Worm (Caenorhabditis elegans) whole organism, mixed stage, embryonic: ENCODE results near the gene F14D12.1.

Source experiments
- bed-3 ChIP-seq: fragments of 200-800 bp; sonication (Bioruptor generic); optimal IDR thresholded peaks from 3 replicates; lab custom pipeline; 2018; ENCODE audit warnings: mild to moderate bottlenecking, missing genetic modification characterization, moderate library complexity, missing compliant biosample characterization
- blmp-1 ChIP-seq: fragments of 150-350 bp; optimal IDR thresholded peaks from 2 replicates; lab custom pipeline; 2014; ENCODE audit warnings: missing biosample characterization, missing genetic modification characterization
- ceh-39 ChIP-seq: fragments of 150-350 bp; optimal IDR thresholded peaks from 2 replicates; lab custom pipeline; 2014; ENCODE audit warnings: missing biosample characterization, missing genetic modification characterization
- ceh-43 ChIP-seq: fragments of 200-800 bp; sonication (Bioruptor generic); optimal IDR thresholded peaks from 2 replicates; lab custom pipeline; 2018; ENCODE audit warnings: mild to moderate bottlenecking, missing genetic modification characterization, moderate library complexity, missing compliant biosample characterization
- ceh-83 ChIP-seq: fragments of 200-800 bp; sonication (Bioruptor generic); optimal IDR thresholded peaks from 2 replicates; lab custom pipeline; 2018; ENCODE audit warnings: mild to moderate bottlenecking, missing genetic modification characterization, missing compliant biosample characterization
- ces-1 ChIP-seq: fragments of 150-350 bp; optimal IDR thresholded peaks from 2 replicates; lab custom pipeline; 2014; ENCODE audit warnings: missing biosample characterization, missing genetic modification reagents, missing genetic modification characterization
- cnd-1 ChIP-seq: fragments of 200-800 bp; sonication (Bioruptor generic); optimal IDR thresholded peaks from 2 replicates; lab custom pipeline; 2018; ENCODE audit warnings: mild to moderate bottlenecking, missing genetic modification characterization, missing compliant biosample characterization
- drap-1 ChIP-seq: fragments of 200-800 bp; sonication (Bioruptor generic); optimal IDR thresholded peaks from 3 replicates; lab custom pipeline; 2018; ENCODE audit warnings: mild to moderate bottlenecking, missing genetic modification characterization, missing compliant biosample characterization
- elt-1 ChIP-seq: sonication (generic microtip); optimal IDR thresholded peaks from 2 replicates; lab custom pipeline; 2017; ENCODE audit warnings: missing genetic modification characterization, mild to moderate bottlenecking, missing compliant biosample characterization, antibody characterized with exemption, moderate library complexity, borderline replicate concordance; ENCODE audit not compliant: insufficient read depth
- elt-3 ChIP-seq: fragments of 150-350 bp; optimal IDR thresholded peaks from 2 replicates; lab custom pipeline; 2014; ENCODE audit warnings: missing biosample characterization, missing genetic modification characterization
- flh-1 ChIP-seq: fragments of 200-800 bp; sonication (Bioruptor generic); optimal IDR thresholded peaks from 2 replicates; lab custom pipeline; 2018; ENCODE audit warnings: mild to moderate bottlenecking, missing genetic modification characterization, moderate library complexity, missing compliant biosample characterization
- ham-2 ChIP-seq: fragments of 200-800 bp; sonication (Bioruptor generic); optimal IDR thresholded peaks from 2 replicates; lab custom pipeline; 2018; ENCODE audit warnings: mild to moderate bottlenecking, missing genetic modification characterization, missing compliant biosample characterization
- hlh-1 ChIP-seq: fragments of 150-350 bp; optimal IDR thresholded peaks from 2 replicates; lab custom pipeline; 2014; ENCODE audit warnings: missing biosample characterization, missing genetic modification reagents, missing genetic modification characterization
- lin-13 ChIP-seq: fragments of 150-350 bp; optimal IDR thresholded peaks from 2 replicates; lab custom pipeline; 2014; ENCODE audit warnings: missing biosample characterization, missing genetic modification characterization
- lsy-2 ChIP-seq: fragments of 150-350 bp; optimal IDR thresholded peaks from 2 replicates; lab custom pipeline; 2014; ENCODE audit warnings: missing biosample characterization, missing genetic modification characterization
- mep-1 ChIP-seq: fragments of 150-350 bp; optimal IDR thresholded peaks from 2 replicates; lab custom pipeline; 2017; ENCODE audit warnings: missing biosample characterization, missing genetic modification reagents, missing genetic modification characterization, inconsistent platforms
- mls-2 ChIP-seq: sonication (generic microtip); optimal IDR thresholded peaks from 2 replicates; lab custom pipeline; 2016; ENCODE audit warnings: mild to moderate bottlenecking, missing genetic modification characterization, moderate library complexity, missing compliant biosample characterization
- nhr-12 ChIP-seq: fragments of 150-350 bp; optimal IDR thresholded peaks from 2 replicates; lab custom pipeline; 2014; ENCODE audit warnings: missing biosample characterization, missing genetic modification characterization
- nhr-2 ChIP-seq: fragments of 150-350 bp; optimal IDR thresholded peaks from 2 replicates; lab custom pipeline; 2014; ENCODE audit warnings: missing biosample characterization, missing genetic modification characterization
- nhr-237 ChIP-seq: fragments of 150-350 bp; optimal IDR thresholded peaks from 2 replicates; lab custom pipeline; 2014; ENCODE audit warnings: missing biosample characterization, missing genetic modification characterization
- nhr-28 ChIP-seq: fragments of 150-350 bp; optimal IDR thresholded peaks from 2 replicates; lab custom pipeline; 2014; ENCODE audit warnings: missing biosample characterization, missing genetic modification characterization
- nhr-76 ChIP-seq: sonication (generic microtip); optimal IDR thresholded peaks from 2 replicates; lab custom pipeline; 2017; ENCODE audit warnings: missing biosample characterization, missing genetic modification characterization
- pha-4 ChIP-seq: fragments of 150-350 bp; optimal IDR thresholded peaks from 2 replicates; lab custom pipeline; 2018; ENCODE audit warnings: missing biosample characterization, missing genetic modification reagents, missing genetic modification characterization
- sem-2 ChIP-seq: fragments of 200-800 bp; sonication (Bioruptor generic); optimal IDR thresholded peaks from 2 replicates; lab custom pipeline; 2018; ENCODE audit warnings: mild to moderate bottlenecking, missing genetic modification characterization, missing compliant biosample characterization
- snpc-4 ChIP-seq: fragments of 150-350 bp; optimal IDR thresholded peaks from 2 replicates; lab custom pipeline; 2014; ENCODE audit warnings: missing biosample characterization, missing genetic modification characterization
- sptf-1 ChIP-seq: sonication (generic microtip); optimal IDR thresholded peaks from 2 replicates; lab custom pipeline; 2017; ENCODE audit warnings: mild to moderate bottlenecking, missing genetic modification characterization, moderate library complexity, missing compliant biosample characterization
- tbx-8 ChIP-seq: fragments of 200-800 bp; sonication (Bioruptor generic); optimal IDR thresholded peaks from 2 replicates; lab custom pipeline; 2018; ENCODE audit warnings: mild to moderate bottlenecking, missing genetic modification characterization, moderate library complexity, missing compliant biosample characterization
- unc-120 ChIP-seq: sonication (generic microtip); optimal IDR thresholded peaks from 2 replicates; lab custom pipeline; 2017; ENCODE audit warnings: missing genetic modification characterization, missing compliant biosample characterization; ENCODE audit not compliant: poor library complexity, severe bottlenecking
- unc-39 ChIP-seq: fragments of 150-350 bp; optimal IDR thresholded peaks from 2 replicates; lab custom pipeline; 2014; ENCODE audit warnings: missing biosample characterization, missing genetic modification characterization
- zip-8 ChIP-seq: fragments of 150-350 bp; optimal IDR thresholded peaks from 2 replicates; lab custom pipeline; 2014; ENCODE audit warnings: missing biosample characterization, missing genetic modification characterization
- ztf-11 ChIP-seq: fragments of 150-350 bp; optimal IDR thresholded peaks from 2 replicates; lab custom pipeline; 2014; ENCODE audit warnings: missing biosample characterization, missing genetic modification characterization

F14D12.1 gene

ce11 chrX:5599224-5599623 lies 4.3 kb upstream of the F14D12.1 start, which contains the start of gene sulp-2:
TSS of gene sulp-2 (minus strand) at chrX:5599330.
- TF ChIP-seq lsy-2 (tag; lab: Kevin White, UChicago) = no peak
- no peak for TF ChIP-seq pha-4 (tag; lab: Kevin White, UChicago)
- no peak for TF ChIP-seq blmp-1
- TF ChIP-seq mls-2 (tag; lab: Kevin White, UChicago) = no peak
- no peak for TF ChIP-seq ces-1
- no peak for TF ChIP-seq elt-3 (tag; lab: Kevin White, UChicago)
- TF ChIP-seq lin-13 (tag; lab: Kevin White, UChicago) = no peak
- no peak for TF ChIP-seq unc-39 (tag; lab: Kevin White, UChicago)
- TF ChIP-seq snpc-4 (tag; lab: Kevin White, UChicago) = no peak
- no peak for TF ChIP-seq nhr-237
- TF ChIP-seq bed-3 (GFP tag; lab: Kevin White, UChicago) = no peak
- no peak for TF ChIP-seq flh-1 (GFP tag; lab: Kevin White, UChicago)
- TF ChIP-seq ceh-39 (tag; lab: Kevin White, UChicago) = no peak
- no peak for TF ChIP-seq tbx-8 (GFP tag; lab: Kevin White, UChicago)
- no peak for TF ChIP-seq mep-1 (tag; lab: Kevin White, UChicago)
- no peak for TF ChIP-seq sem-2 (GFP tag; lab: Kevin White, UChicago)
- no peak for TF ChIP-seq sptf-1 (tag; lab: Kevin White, UChicago)
- TF ChIP-seq ham-2 (GFP tag; lab: Kevin White, UChicago) = no peak
- TF ChIP-seq hlh-1 (tag; lab: Kevin White, UChicago) = no peak

ce11 chrX:5605049-5605448 lies 1.5 kb downstream of the F14D12.1 start:
- TF ChIP-seq nhr-76 = no peak
- no peak for TF ChIP-seq flh-1 (GFP tag; lab: Kevin White, UChicago)
- no peak for TF ChIP-seq cnd-1 (tag; lab: Kevin White, UChicago)
- no peak for TF ChIP-seq sem-2 (GFP tag; lab: Kevin White, UChicago)
- no peak for TF ChIP-seq drap-1
- no peak for TF ChIP-seq ces-1
- TF ChIP-seq nhr-237 = no peak
- no peak for TF ChIP-seq hlh-1 (tag; lab: Kevin White, UChicago)
- no peak for TF ChIP-seq ceh-43 (GFP tag; lab: Kevin White, UChicago)
- no peak for TF ChIP-seq elt-3 (tag; lab: Kevin White, UChicago)
- no peak for TF ChIP-seq nhr-12 (tag; lab: Kevin White, UChicago)
- no peak for TF ChIP-seq ham-2 (GFP tag; lab: Kevin White, UChicago)
- TF ChIP-seq lsy-2 (tag; lab: Kevin White, UChicago) = no peak
- TF ChIP-seq tbx-8 (GFP tag; lab: Kevin White, UChicago) = no peak

ce11 chrX:5611155-5611554 lies 7.6 kb downstream of the F14D12.1 start, which contains the start of gene octr-1:
TSS of gene octr-1 (minus strand) at chrX:5611255.
- TF ChIP-seq elt-3 (tag; lab: Kevin White, UChicago) (no peak), unc-120 (no peak), nhr-2 (tag; lab: Kevin White, UChicago) (no peak), lsy-2 (tag; lab: Kevin White, UChicago) (no peak)

- no peak for TF ChIP-seq ztf-11
- no peak for TF ChIP-seq elt-3 (tag; lab: Kevin White, UChicago)
- TF ChIP-seq blmp-1 = no peak
- TF ChIP-seq sptf-1 (tag; lab: Kevin White, UChicago) = no peak
- no peak for TF ChIP-seq bed-3 (GFP tag; lab: Kevin White, UChicago)
- no peak for TF ChIP-seq ham-2 (GFP tag; lab: Kevin White, UChicago)
- TF ChIP-seq mep-1 (tag; lab: Kevin White, UChicago) = no peak
- TF ChIP-seq nhr-28 (tag; lab: Kevin White, UChicago) = no peak
- TF ChIP-seq nhr-12 (tag; lab: Kevin White, UChicago) = no peak
These were observed 12.4 kb downstream of the F14D12.1 start for ce11 chrX:5616000-5616399.

- no peak for TF ChIP-seq unc-120
- TF ChIP-seq bed-3 (GFP tag; lab: Kevin White, UChicago) = no peak
- TF ChIP-seq ceh-39 (tag; lab: Kevin White, UChicago) = no peak
- no peak for TF ChIP-seq flh-1 (GFP tag; lab: Kevin White, UChicago)
- no peak for TF ChIP-seq cnd-1 (tag; lab: Kevin White, UChicago)
- no peak for TF ChIP-seq elt-1 (tag; lab: Kevin White, UChicago)
- TF ChIP-seq hlh-1 (tag; lab: Kevin White, UChicago) = no peak
- TF ChIP-seq lsy-2 (tag; lab: Kevin White, UChicago) = no peak
- no peak for TF ChIP-seq nhr-2 (tag; lab: Kevin White, UChicago)
- TF ChIP-seq sptf-1 (tag; lab: Kevin White, UChicago) = no peak
- TF ChIP-seq lin-13 (tag; lab: Kevin White, UChicago) = no peak
- no peak for TF ChIP-seq zip-8 (tag; lab: Kevin White, UChicago)
- TF ChIP-seq unc-39 (tag; lab: Kevin White, UChicago) = no peak
- no peak for TF ChIP-seq ceh-83 (GFP tag; lab: Kevin White, UChicago)
- no peak for TF ChIP-seq nhr-28 (tag; lab: Kevin White, UChicago)
- TF ChIP-seq ceh-43 (GFP tag; lab: Kevin White, UChicago) = no peak
- TF ChIP-seq snpc-4 (tag; lab: Kevin White, UChicago) = no peak
- TF ChIP-seq nhr-12 (tag; lab: Kevin White, UChicago) = no peak
- no peak for TF ChIP-seq nhr-237
- TF ChIP-seq, all 35 proteins: peak for 0
These were observed 18.2 kb downstream of the F14D12.1 start for ce11 chrX:5621793-5622192.
